Worm (Caenorhabditis elegans) whole organism, L2 larva: ENCODE data around the gene srw-145.

ENCODE experiments used
- C34F6.9 ChIP-seq: fragments of 150-350 bp; optimal IDR thresholded peaks from 2 replicates; lab custom pipeline; 2014; ENCODE audit warnings: missing biosample characterization, missing genetic modification characterization
- F13H6.1 ChIP-seq: sonication (generic microtip); optimal IDR thresholded peaks from 2 replicates; lab custom pipeline; 2016; ENCODE audit warnings: missing genetic modification characterization, missing compliant biosample characterization
- R02D3.7 ChIP-seq: fragments of 150-350 bp; optimal IDR thresholded peaks from 2 replicates; lab custom pipeline; 2014; ENCODE audit warnings: missing biosample characterization, missing genetic modification characterization
- Y55F3AM.14 ChIP-seq: fragments of 200-800 bp; sonication (Bioruptor generic); optimal IDR thresholded peaks from 2 replicates; lab custom pipeline; 2018; ENCODE audit warnings: mild to moderate bottlenecking, missing genetic modification characterization, missing compliant biosample characterization
- ZK546.5 ChIP-seq: sonication (generic microtip); optimal IDR thresholded peaks from 2 replicates; lab custom pipeline; 2017; ENCODE audit warnings: missing biosample characterization, missing genetic modification characterization
- alr-1 ChIP-seq: fragments of 150-350 bp; optimal IDR thresholded peaks from 2 replicates; lab custom pipeline; 2014; ENCODE audit warnings: missing biosample characterization, missing genetic modification characterization
- aly-2 ChIP-seq: fragments of 150-350 bp; optimal IDR thresholded peaks from 2 replicates; lab custom pipeline; 2014; ENCODE audit warnings: missing biosample characterization, missing genetic modification characterization
- ama-1 ChIP-seq: fragments of 150-350 bp; optimal IDR thresholded peaks from 2 replicates; lab custom pipeline; 2018; ENCODE audit warnings: inconsistent platforms
- blmp-1 ChIP-seq: sonication (generic microtip); optimal IDR thresholded peaks from 2 replicates; lab custom pipeline; 2017; ENCODE audit warnings: missing genetic modification characterization, mild to moderate bottlenecking, missing compliant biosample characterization, antibody characterized with exemption, moderate library complexity; ENCODE audit not compliant: insufficient read depth
- ceh-16 ChIP-seq: fragments of 150-350 bp; optimal IDR thresholded peaks from 2 replicates; lab custom pipeline; 2014; ENCODE audit warnings: missing biosample characterization, missing genetic modification characterization
- ceh-82 ChIP-seq: fragments of 150-350 bp; optimal IDR thresholded peaks from 2 replicates; lab custom pipeline; 2014; ENCODE audit warnings: missing biosample characterization, missing genetic modification characterization
- crh-2 ChIP-seq: sonication (generic microtip); optimal IDR thresholded peaks from 2 replicates; lab custom pipeline; 2017; ENCODE audit warnings: missing biosample characterization, missing genetic modification characterization
- elt-1 ChIP-seq: fragments of 150-350 bp; optimal IDR thresholded peaks from 2 replicates; lab custom pipeline; 2014; ENCODE audit warnings: missing biosample characterization, missing genetic modification characterization
- elt-3 ChIP-seq: sonication (generic microtip); optimal IDR thresholded peaks from 2 replicates; lab custom pipeline; 2017; ENCODE audit warnings: missing biosample characterization, missing genetic modification characterization
- fos-1 ChIP-seq: fragments of 150-350 bp; optimal IDR thresholded peaks from 2 replicates; lab custom pipeline; 2014; ENCODE audit warnings: missing biosample characterization, missing genetic modification characterization
- gmeb-1 ChIP-seq: fragments of 150-350 bp; optimal IDR thresholded peaks from 2 replicates; lab custom pipeline; 2014; ENCODE audit warnings: missing biosample characterization, missing genetic modification characterization
- lin-13 ChIP-seq: fragments of 150-350 bp; optimal IDR thresholded peaks from 2 replicates; lab custom pipeline; 2014; ENCODE audit warnings: missing biosample characterization, missing genetic modification reagents, missing genetic modification characterization
- lsy-2 ChIP-seq, 2 experiments: fragments of 150-350 bp in 1 of 2; sonication (generic microtip) in 1 of 2; optimal IDR thresholded peaks; 2 replicates each; lab custom pipeline; 2014 to 2017; ENCODE audit warnings: missing biosample characterization in 2 of 2, missing genetic modification characterization in 2 of 2
- mab-5 ChIP-seq: fragments of 150-350 bp; optimal IDR thresholded peaks from 2 replicates; lab custom pipeline; 2014; ENCODE audit warnings: missing biosample characterization, missing genetic modification characterization
- mdl-1 ChIP-seq, 2 experiments: fragments of 150-350 bp in 1 of 2; sonication (generic microtip) in 1 of 2; optimal IDR thresholded peaks; 2 replicates each; lab custom pipeline; 2017; ENCODE audit warnings: missing biosample characterization in 2 of 2, missing genetic modification characterization in 2 of 2
- nhr-10 ChIP-seq: sonication (generic microtip); optimal IDR thresholded peaks from 2 replicates; lab custom pipeline; 2017; ENCODE audit warnings: missing biosample characterization, missing genetic modification characterization
- nhr-11 ChIP-seq: fragments of 150-350 bp; optimal IDR thresholded peaks from 2 replicates; lab custom pipeline; 2014; ENCODE audit warnings: missing biosample characterization, missing genetic modification characterization
- nhr-12 ChIP-seq: fragments of 150-350 bp; optimal IDR thresholded peaks from 2 replicates; lab custom pipeline; 2014; ENCODE audit warnings: missing biosample characterization, missing genetic modification characterization
- nhr-129 ChIP-seq: fragments of 150-350 bp; optimal IDR thresholded peaks from 2 replicates; lab custom pipeline; 2014; ENCODE audit warnings: missing biosample characterization, missing genetic modification characterization
- nhr-21 ChIP-seq: fragments of 150-350 bp; optimal IDR thresholded peaks from 2 replicates; lab custom pipeline; 2014; ENCODE audit warnings: missing biosample characterization, missing genetic modification characterization
- nhr-23 ChIP-seq: fragments of 150-350 bp; optimal IDR thresholded peaks from 2 replicates; lab custom pipeline; 2014; ENCODE audit warnings: missing biosample characterization, missing genetic modification reagents, missing genetic modification characterization
- nhr-237 ChIP-seq: fragments of 150-350 bp; optimal IDR thresholded peaks from 2 replicates; lab custom pipeline; 2014; ENCODE audit warnings: missing biosample characterization, missing genetic modification characterization
- nhr-25 ChIP-seq: fragments of 150-350 bp; sonication (generic microtip); optimal IDR thresholded peaks from 3 replicates; lab custom pipeline; 2014; ENCODE audit warnings: missing biosample characterization, missing genetic modification characterization
- nhr-77 ChIP-seq: fragments of 150-350 bp; optimal IDR thresholded peaks from 2 replicates; lab custom pipeline; 2014; ENCODE audit warnings: missing biosample characterization, missing genetic modification characterization
- peb-1 ChIP-seq: fragments of 150-350 bp; optimal IDR thresholded peaks from 2 replicates; lab custom pipeline; 2014; ENCODE audit warnings: missing biosample characterization, missing genetic modification characterization
- sem-4 ChIP-seq: fragments of 150-350 bp; optimal IDR thresholded peaks from 2 replicates; lab custom pipeline; 2014; ENCODE audit warnings: missing biosample characterization, missing genetic modification reagents, missing genetic modification characterization
- skn-1 ChIP-seq: sonication (generic microtip); optimal IDR thresholded peaks from 2 replicates; lab custom pipeline; 2017; ENCODE audit warnings: missing biosample characterization, missing genetic modification characterization
- sma-3 ChIP-seq: sonication (generic microtip); optimal IDR thresholded peaks from 2 replicates; lab custom pipeline; 2016; ENCODE audit warnings: missing genetic modification reagents, missing genetic modification characterization, missing compliant biosample characterization
- sma-9 ChIP-seq, 2 experiments: fragments of 150-350 bp in 1 of 2; sonication (generic microtip) in 1 of 2; optimal IDR thresholded peaks; 2 replicates each; lab custom pipeline; 2014 to 2016; ENCODE audit warnings: missing genetic modification characterization in 2 of 2, mild to moderate bottlenecking in 1 of 2, missing biosample characterization in 1 of 2, missing compliant biosample characterization in 1 of 2, missing genetic modification reagents in 1 of 2, moderate library complexity in 1 of 2
- snpc-4 ChIP-seq: fragments of 150-350 bp; optimal IDR thresholded peaks from 2 replicates; lab custom pipeline; 2014; ENCODE audit warnings: missing biosample characterization, missing genetic modification characterization
- unc-39 ChIP-seq: fragments of 150-350 bp; optimal IDR thresholded peaks from 2 replicates; lab custom pipeline; 2014; ENCODE audit warnings: missing biosample characterization, missing genetic modification characterization
- unc-55 ChIP-seq: fragments of 150-350 bp; sonication (generic microtip); optimal IDR thresholded peaks from 3 replicates; lab custom pipeline; 2014; ENCODE audit warnings: missing biosample characterization, missing genetic modification reagents, missing genetic modification characterization
- unc-62 ChIP-seq: fragments of 150-350 bp; optimal IDR thresholded peaks from 2 replicates; lab custom pipeline; 2014; ENCODE audit warnings: missing biosample characterization, missing genetic modification reagents, missing genetic modification characterization
- zag-1 ChIP-seq: fragments of 150-350 bp; optimal IDR thresholded peaks from 2 replicates; lab custom pipeline; 2014; ENCODE audit warnings: missing biosample characterization, missing genetic modification characterization
- ztf-1 ChIP-seq: fragments of 200-800 bp; sonication (Bioruptor generic); conservative IDR thresholded peaks from 2 replicates; pipeline ENCODE4 v1.3.6; 2022; ENCODE audit warnings: missing genetic modification characterization, missing compliant biosample characterization
- ztf-11 ChIP-seq: sonication (generic microtip); optimal IDR thresholded peaks from 2 replicates; lab custom pipeline; 2017; ENCODE audit warnings: missing biosample characterization, missing genetic modification characterization
- ztf-4 ChIP-seq: fragments of 150-350 bp; optimal IDR thresholded peaks from 2 replicates; lab custom pipeline; 2014; ENCODE audit warnings: missing biosample characterization, missing genetic modification characterization

Gene srw-145

DNA sequence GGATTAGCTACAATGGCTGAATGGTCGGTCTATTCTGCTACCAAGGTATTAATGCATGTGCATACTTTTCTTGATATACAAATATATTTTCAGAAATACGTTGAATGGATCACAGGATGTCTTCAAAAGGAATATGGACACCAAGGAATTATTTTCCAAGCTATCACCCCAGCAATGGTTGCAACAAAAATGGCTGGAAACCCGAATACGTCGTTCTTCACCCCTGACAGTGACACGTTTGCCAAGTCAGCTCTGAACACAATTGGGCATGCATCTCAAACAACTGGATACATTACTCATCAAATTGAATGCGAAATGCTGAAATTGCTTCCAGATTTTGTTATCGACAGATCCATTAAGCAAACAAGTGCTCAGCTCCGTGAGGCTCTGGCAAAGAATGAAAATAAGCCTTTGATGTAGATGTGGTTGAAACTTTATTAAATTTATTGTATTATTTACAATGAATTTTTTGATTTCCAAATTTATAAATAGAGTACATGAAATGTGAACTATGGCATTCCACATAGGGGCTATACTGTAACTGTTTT lies 29.3 kb upstream of the srw-145 start (continued):
- TF ChIP-seq nhr-25 (tag; lab: Kevin White, UChicago) (peak; percentile 22), peb-1 (tag; lab: Kevin White, UChicago) (no peak), snpc-4 (tag; lab: Kevin White, UChicago) (no peak), nhr-237 (tag; lab: Kevin White, UChicago) (no peak), alr-1 (no peak), elt-1 (tag; lab: Kevin White, UChicago) (no peak)

DNA sequence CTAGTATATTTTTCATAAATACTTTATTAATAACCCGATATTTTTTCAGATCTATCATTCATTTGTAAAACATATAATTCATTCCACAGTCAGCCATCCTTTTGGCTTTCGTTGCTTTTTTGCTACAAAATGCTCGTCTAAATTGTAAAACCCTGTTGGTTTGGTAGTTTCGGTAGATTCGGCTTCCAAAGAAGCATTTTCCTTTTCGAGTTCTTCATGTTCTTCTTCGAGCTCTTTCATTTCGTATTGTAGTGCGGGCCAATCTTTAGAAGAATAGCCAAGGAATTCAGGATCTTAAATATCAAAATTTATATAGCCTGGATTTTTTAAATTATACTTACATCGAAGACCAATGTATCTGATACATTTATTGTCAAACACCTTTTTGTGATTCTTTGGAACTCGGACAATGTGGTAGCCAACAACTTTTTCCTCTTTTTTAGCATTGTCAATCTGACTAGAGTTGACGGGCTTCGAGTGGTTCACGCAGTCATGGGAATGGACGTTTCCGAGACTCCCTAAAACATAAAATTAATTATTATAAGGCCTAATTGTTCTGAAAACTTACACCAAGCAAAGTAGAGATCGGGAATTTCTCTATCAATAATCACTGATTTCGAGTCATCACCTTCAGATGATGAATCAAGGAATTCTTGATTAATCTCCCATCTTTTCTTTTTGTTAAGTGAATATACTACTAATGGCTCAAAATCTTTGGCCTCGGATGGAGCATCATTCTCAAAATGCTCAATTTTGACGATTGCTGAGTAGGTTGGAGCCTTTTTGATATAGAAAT lies 28.6 kb upstream of the srw-145 start:
- TF ChIP-seq unc-62 (no peak), elt-1 (tag; lab: Kevin White, UChicago) (no peak), Y55F3AM.14 (GFP tag; lab: Kevin White, UChicago) (peak; percentile 29), lsy-2 (tag; optimal IDR thresholded peaks at IDR 0.05; lab: Kevin White, UChicago) (peak in 1 of 2 experiments; percentile 38), ama-1 (peak; percentile 92), unc-39 (tag; lab: Kevin White, UChicago) (no peak), nhr-21 (tag; lab: Kevin White, UChicago) (no peak), ztf-4 (tag; lab: Kevin White, UChicago) (peak; percentile 66), sma-9 (GFP tag; optimal IDR thresholded peaks at IDR 0.05; lab: Kevin White, UChicago) (peak; percentile 8), sma-9 (tag; optimal IDR thresholded peaks at IDR 0.05; lab: Kevin White, UChicago) (no peak), nhr-10 (no peak)

DNA sequence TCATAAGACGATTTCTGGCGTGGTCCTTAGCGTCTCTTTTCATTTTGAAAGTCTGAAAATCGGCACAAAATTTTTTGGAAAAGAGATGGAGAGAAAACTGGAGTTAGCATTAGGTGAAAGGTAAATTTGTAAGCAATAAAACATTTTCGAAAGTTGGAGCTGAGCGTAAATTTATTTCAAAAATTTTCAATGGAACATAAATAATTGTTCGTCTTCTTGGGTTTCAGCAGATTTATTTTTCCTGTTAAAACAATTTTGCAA lies 28.1 kb upstream of the srw-145 start, which contains the start of gene C06B3.6:
C06B3.6 (minus strand) TSS at position 52 of the 261 bp plus-strand sequence.
- TF ChIP-seq aly-2 (tag; lab: Kevin White, UChicago): no peak
- no peak for TF ChIP-seq sem-4 (tag; lab: Kevin White, UChicago)
- TF ChIP-seq elt-3 (tag; lab: Kevin White, UChicago): no peak
- no peak for TF ChIP-seq alr-1
- TF ChIP-seq nhr-23 (tag; lab: Kevin White, UChicago): no peak
- TF ChIP-seq Y55F3AM.14 (GFP tag; lab: Kevin White, UChicago): no peak
- TF ChIP-seq nhr-12 (tag; lab: Kevin White, UChicago): no peak
- no peak for TF ChIP-seq lsy-2 (tag; optimal IDR thresholded peaks at IDR 0.05; lab: Kevin White, UChicago)
- TF ChIP-seq mdl-1 (tag; optimal IDR thresholded peaks at IDR 0.05; lab: Kevin White, UChicago): no peak
- TF ChIP-seq gmeb-1: no peak

DNA sequence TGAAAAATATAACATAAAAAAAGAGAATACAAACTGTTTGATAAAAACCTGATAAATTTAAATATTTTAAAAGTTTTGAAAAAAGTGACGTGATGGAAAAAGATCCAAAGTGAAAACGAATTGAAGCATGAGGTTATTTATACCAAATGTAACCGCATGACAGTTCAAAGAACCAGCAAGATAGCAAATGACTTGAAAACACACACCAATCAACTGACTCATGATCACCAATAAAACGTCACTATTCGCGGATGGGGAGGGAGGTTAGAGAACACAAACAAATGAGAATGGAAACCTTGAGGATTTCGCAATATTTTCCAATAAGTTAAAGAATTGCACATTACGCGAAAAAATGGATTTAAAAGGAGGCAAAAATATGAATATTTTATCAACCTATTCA lies 27.6 kb upstream of the srw-145 start, which contains the start of gene C06B3.7:
C06B3.7 (plus strand) TSS at position 287 of the 400 bp plus-strand sequence.
- TF ChIP-seq nhr-11 (tag; lab: Kevin White, UChicago) (no peak), elt-3 (tag; lab: Kevin White, UChicago) (no peak), aly-2 (tag; lab: Kevin White, UChicago) (no peak), unc-62 (no peak), sma-9 (GFP tag; optimal IDR thresholded peaks at IDR 0.05; lab: Kevin White, UChicago) (peak; percentile 96), sma-9 (tag; optimal IDR thresholded peaks at IDR 0.05; lab: Kevin White, UChicago) (no peak), ceh-82 (tag; lab: Kevin White, UChicago) (no peak), sma-3 (peak; percentile 88), ztf-11 (tag; lab: Kevin White, UChicago) (no peak), snpc-4 (tag; lab: Kevin White, UChicago) (peak; percentile 46), R02D3.7 (no peak), alr-1 (no peak), F13H6.1 (tag; lab: Kevin White, UChicago) (peak; percentile 65), lsy-2 (tag; optimal IDR thresholded peaks at IDR 0.05; lab: Kevin White, UChicago) (peak; percentile 15 to 89), C34F6.9 (tag; lab: Kevin White, UChicago) (peak; percentile 91), ztf-1 (no peak), ztf-4 (tag; lab: Kevin White, UChicago) (peak; percentile 75), mdl-1 (tag; optimal IDR thresholded peaks at IDR 0.05; lab: Kevin White, UChicago) (peak in 1 of 2 experiments; percentile 74), nhr-23 (tag; lab: Kevin White, UChicago) (no peak), crh-2 (tag; lab: Kevin White, UChicago) (peak; percentile 95), skn-1 (peak; percentile 21), lin-13 (GFP tag; lab: Kevin White, UChicago) (peak; percentile 47), nhr-21 (tag; lab: Kevin White, UChicago) (peak; percentile 93), gmeb-1 (peak; percentile 61), nhr-77 (no peak), ceh-16 (tag; lab: Kevin White, UChicago) (no peak), ZK546.5 (tag; lab: Kevin White, UChicago) (no peak), blmp-1 (tag; lab: Kevin White, UChicago) (peak; percentile 55), nhr-129 (peak; percentile 99), nhr-237 (tag; lab: Kevin White, UChicago) (no peak), fos-1 (tag; lab: Kevin White, UChicago) (peak; percentile 77), sem-4 (tag; lab: Kevin White, UChicago) (peak; percentile 85), unc-55 (peak; percentile 73), nhr-25 (tag; lab: Kevin White, UChicago) (peak; percentile 93), mab-5 (tag; lab: Kevin White, UChicago) (peak; percentile 24), elt-1 (tag; lab: Kevin White, UChicago) (no peak), ama-1 (peak; percentile 75), zag-1 (tag; lab: Kevin White, UChicago) (no peak), nhr-10 (no peak), peb-1 (tag; lab: Kevin White, UChicago) (no peak)
